Fruit fly (Drosophila melanogaster): Measurements from ENCODE around the gene S.

The S gene

DNA sequence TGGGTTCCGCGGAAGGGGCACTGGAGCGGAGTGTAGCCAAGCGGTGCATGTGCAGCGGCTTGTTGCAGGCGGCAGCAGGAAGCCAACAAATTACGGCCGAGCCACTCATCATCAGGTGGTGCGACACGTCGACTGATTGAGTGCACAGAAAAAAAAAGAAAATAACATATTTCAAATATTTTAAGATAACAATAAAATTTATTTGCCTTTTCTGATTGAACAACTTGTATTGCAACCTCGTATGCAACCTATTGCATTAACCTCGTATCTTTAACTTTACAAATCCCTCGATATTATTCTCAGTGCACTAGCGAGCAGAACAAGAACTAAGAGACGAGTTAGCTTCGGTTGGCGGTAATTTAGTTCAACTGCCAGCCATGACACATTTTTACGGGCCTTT, 7.3 kb downstream of the S start (continued):
- no peak for TF ChIP-seq tx (GFP tag; optimal IDR thresholded peaks at IDR 0.05)
- TF ChIP-seq al (GFP tag; IDR thresholded peaks at IDR 0.05), result no peak
- TF ChIP-seq CG16779 (GFP tag; IDR thresholded peaks at IDR 0.05), result no peak
- peak; percentile 12 for TF ChIP-seq CG7556 (GFP tag; optimal IDR thresholded peaks at IDR 0.05)
- no peak for TF ChIP-seq CG6683 (GFP tag; optimal IDR thresholded peaks at IDR 0.05)
- no peak; the same call in 1 of the 3 replicates for TF ChIP-seq croc (GFP tag; conservative IDR thresholded peaks at IDR 0.05)
- TF ChIP-seq CG6791 (GFP tag; IDR thresholded peaks at IDR 0.05; ENCODE audit: partially characterized antibody), result no peak
- no peak for TF ChIP-seq Dref (GFP tag; IDR thresholded peaks at IDR 0.05)
- no peak for TF ChIP-seq bigmax (GFP tag; optimal IDR thresholded peaks at IDR 0.05)
- TF ChIP-seq z (GFP tag; IDR thresholded peaks at IDR 0.05), result no peak
- peak; percentile 58 for TF ChIP-seq phol (tag; optimal IDR thresholded peaks at IDR 0.05)
- no peak for TF ChIP-seq esg (GFP tag; conservative IDR thresholded peaks at IDR 0.05)
- peak; percentile 26; the same call in 1 of the 2 replicates for TF ChIP-seq Ptx1 (GFP tag; IDR thresholded peaks at IDR 0.05)
- TF ChIP-seq CG1647 (GFP tag; optimal IDR thresholded peaks at IDR 0.05), result no peak
- no peak for TF ChIP-seq gcm2 (GFP tag; optimal IDR thresholded peaks at IDR 0.05)
- no peak for TF ChIP-seq sd (tag; optimal IDR thresholded peaks at IDR 0.05)
- TF ChIP-seq CG17186 (GFP tag; optimal IDR thresholded peaks at IDR 0.05), result no peak
- TF ChIP-seq CG10431 (GFP tag; optimal IDR thresholded peaks at IDR 0.05), result no peak
- TF ChIP-seq psq (GFP tag; optimal IDR thresholded peaks at IDR 0.05), result no peak
- no peak for TF ChIP-seq stc (GFP tag; IDR thresholded peaks at IDR 0.05)
- no peak for TF ChIP-seq tna (GFP tag; IDR thresholded peaks at IDR 0.05; ENCODE audit: partially characterized antibody)
- peak; percentile 30 for TF ChIP-seq CG2202 (tag; optimal IDR thresholded peaks at IDR 0.05)
- TF ChIP-seq CG31441 (GFP tag; IDR thresholded peaks at IDR 0.05), result peak; percentile 39; the same call in 1 of the 2 replicates
- no peak for TF ChIP-seq ewg (GFP tag; optimal IDR thresholded peaks at IDR 0.05)
- no peak for TF ChIP-seq lilli (GFP tag; optimal IDR thresholded peaks at IDR 0.05)
- no peak for TF ChIP-seq CG17568 (GFP tag; optimal IDR thresholded peaks at IDR 0.05)
- TF ChIP-seq CG6854 (GFP tag; optimal IDR thresholded peaks at IDR 0.05), result no peak
- TF ChIP-seq CG14860 (GFP tag; IDR thresholded peaks at IDR 0.05; ENCODE audit: partially characterized antibody), result no peak
- no peak for TF ChIP-seq fd3F (GFP tag; optimal IDR thresholded peaks at IDR 0.05)
- no peak for TF ChIP-seq crc (GFP tag; optimal IDR thresholded peaks at IDR 0.05)
- TF ChIP-seq ems (GFP tag; optimal IDR thresholded peaks at IDR 0.05), result no peak
- TF ChIP-seq CG11093 (GFP tag; IDR thresholded peaks at IDR 0.05), result no peak
- TF ChIP-seq CG4424 (GFP tag; optimal IDR thresholded peaks at IDR 0.05), result peak; percentile 12
- TF ChIP-seq CG1529 (GFP tag; optimal IDR thresholded peaks at IDR 0.05), result no peak
- no peak for TF ChIP-seq CG8359 (GFP tag; optimal IDR thresholded peaks at IDR 0.05; ENCODE audit: borderline replicate concordance)
- TF ChIP-seq Vsx1 (GFP tag; optimal IDR thresholded peaks at IDR 0.05), result no peak
- TF ChIP-seq tio (GFP tag; optimal IDR thresholded peaks at IDR 0.05), result no peak
- no peak for TF ChIP-seq pfk (GFP tag; optimal IDR thresholded peaks at IDR 0.05)
- no peak for TF ChIP-seq CG9797 (GFP tag; optimal IDR thresholded peaks at IDR 0.05)
- no peak for TF ChIP-seq onecut (GFP tag; IDR thresholded peaks at IDR 0.05)
- TF ChIP-seq aop (GFP tag; IDR thresholded peaks at IDR 0.05), result no peak
- 0 out of 3 replicates have a peak, but pooled peaks have one; percentile 46 for TF ChIP-seq CG11456 (GFP tag; IDR thresholded peaks at IDR 0.05)
- no peak for TF ChIP-seq CG10462 (GFP tag; optimal IDR thresholded peaks at IDR 0.05)
- TF ChIP-seq CG11398 (GFP tag; optimal IDR thresholded peaks at IDR 0.05), result no peak
- peak; percentile 51 for TF ChIP-seq CG17328 (GFP tag; IDR thresholded peaks at IDR 0.05)
- TF ChIP-seq shn (GFP tag; optimal IDR thresholded peaks at IDR 0.05), result no peak
- TF ChIP-seq wor (GFP tag; IDR thresholded peaks at IDR 0.05), result 0 out of 2 replicates have a peak, but pooled peaks have one; percentile 28
- TF ChIP-seq CG1792 (GFP tag; optimal IDR thresholded peaks at IDR 0.05), result no peak
- no peak for TF ChIP-seq Hand (GFP tag; optimal IDR thresholded peaks at IDR 0.05)
- no peak for TF ChIP-seq CG2116 (GFP tag; optimal IDR thresholded peaks at IDR 0.05)
- TF ChIP-seq sens (GFP tag), result no peak
- peak; percentile 37 for TF ChIP-seq CG15696 (tag; optimal IDR thresholded peaks at IDR 0.05)
